Worm (Caenorhabditis elegans) whole organism, L3 larva: ENCODE data around the gene srx-113.

ENCODE experiments used
- R02D3.7 ChIP-seq: fragments of 150-350 bp; optimal IDR thresholded peaks from 2 replicates; lab custom pipeline; 2014; ENCODE audit warnings: missing biosample characterization, missing genetic modification characterization
- egl-27 ChIP-seq: sonication (generic microtip); optimal IDR thresholded peaks from 4 replicates; lab custom pipeline; 2017; ENCODE audit warnings: missing biosample characterization, missing genetic modification reagents, missing genetic modification characterization
- fkh-10 ChIP-seq: sonication (generic microtip); optimal IDR thresholded peaks from 2 replicates; lab custom pipeline; 2017; ENCODE audit warnings: missing biosample characterization, missing genetic modification reagents, missing genetic modification characterization
- fos-1 ChIP-seq: fragments of 150-350 bp; optimal IDR thresholded peaks from 2 replicates; lab custom pipeline; 2014; ENCODE audit warnings: missing biosample characterization, missing genetic modification characterization
- lin-15B ChIP-seq: fragments of 150-350 bp; optimal IDR thresholded peaks from 2 replicates; lab custom pipeline; 2014; ENCODE audit warnings: missing biosample characterization, missing genetic modification characterization
- nhr-12 ChIP-seq: fragments of 150-350 bp; optimal IDR thresholded peaks from 2 replicates; lab custom pipeline; 2014; ENCODE audit warnings: missing biosample characterization, missing genetic modification characterization
- nhr-28 ChIP-seq: fragments of 150-350 bp; optimal IDR thresholded peaks from 2 replicates; lab custom pipeline; 2014; ENCODE audit warnings: missing biosample characterization, missing genetic modification characterization
- nhr-43 ChIP-seq: sonication (generic microtip); optimal IDR thresholded peaks from 2 replicates; lab custom pipeline; 2016; ENCODE audit warnings: mild to moderate bottlenecking, missing genetic modification characterization, missing compliant biosample characterization; ENCODE audit not compliant: poor library complexity, severe bottlenecking
- nhr-76 ChIP-seq: fragments of 150-350 bp; sonication (generic microtip); optimal IDR thresholded peaks from 5 replicates; lab custom pipeline; 2014; ENCODE audit warnings: missing biosample characterization, missing genetic modification characterization
- sea-2 ChIP-seq: fragments of 150-350 bp; sonication (generic microtip); optimal IDR thresholded peaks from 4 replicates; lab custom pipeline; 2014; ENCODE audit warnings: missing biosample characterization, missing genetic modification reagents, missing genetic modification characterization
- unc-39 ChIP-seq: sonication (generic microtip); optimal IDR thresholded peaks from 4 replicates; lab custom pipeline; 2017; ENCODE audit warnings: missing biosample characterization, missing genetic modification characterization
- unc-62 ChIP-seq: fragments of 150-350 bp; sonication (generic microtip); optimal IDR thresholded peaks from 4 replicates; lab custom pipeline; 2014; ENCODE audit warnings: missing biosample characterization, missing genetic modification reagents, missing genetic modification characterization

ce11 chrV:12634746-12635145 lies 2.8 kb upstream of the srx-113 start:
- no peak for TF ChIP-seq nhr-28 (tag; lab: Kevin White, UChicago)
- no peak for TF ChIP-seq egl-27 (tag; lab: Kevin White, UChicago)
- TF ChIP-seq fos-1 (tag; lab: Kevin White, UChicago), result no peak
- no peak for TF ChIP-seq fkh-10 (GFP tag; lab: Kevin White, UChicago)
- no peak for TF ChIP-seq lin-15B (tag; lab: Kevin White, UChicago)
- no peak for TF ChIP-seq unc-62 (GFP tag; lab: Kevin White, UChicago)
- TF ChIP-seq sea-2 (GFP tag; lab: Kevin White, UChicago), result no peak
- no peak for TF ChIP-seq nhr-12
- no peak for TF ChIP-seq nhr-76
- TF ChIP-seq unc-39 (tag; lab: Kevin White, UChicago), result no peak
- no peak for TF ChIP-seq R02D3.7 (tag; lab: Kevin White, UChicago)
- TF ChIP-seq nhr-43 (tag; lab: Kevin White, UChicago), result no peak
